Fruit fly (Drosophila melanogaster) Kc167 (cell line): ENCODE measurements around the gene kud.

Source experiments
- Myc ChIP-seq: fragments of >200 bp; optimal IDR thresholded peaks from 2 replicates; lab custom pipeline; 2017; ENCODE audit warnings: missing external identifiers
- Sin3A ChIP-seq: fragments of >200 bp; optimal IDR thresholded peaks from 2 replicates; lab custom pipeline; 2018; ENCODE audit warnings: missing external identifiers
- h ChIP-seq: fragments of >200 bp; optimal IDR thresholded peaks from 3 replicates; lab custom pipeline; 2018; ENCODE audit warnings: missing external identifiers
- insv ChIP-seq: fragments of >200 bp; optimal IDR thresholded peaks from 3 replicates; lab custom pipeline; 2018; ENCODE audit warnings: missing external identifiers
- psq ChIP-seq: fragments of >200 bp; optimal IDR thresholded peaks from 2 replicates; lab custom pipeline; 2017; ENCODE audit warnings: missing external identifiers
- ttk ChIP-seq: sonication (Bioruptor generic); optimal IDR thresholded peaks from 2 replicates; lab custom pipeline; 2017; ENCODE audit warnings: missing external identifiers

Gene kud

dm6 chr3L:16840540-16840939 lies 4.3 kb downstream of the kud start:
- no peak for TF ChIP-seq insv

- no peak for TF ChIP-seq h (lab: Kevin White, UChicago)
- no peak for TF ChIP-seq psq (lab: Kevin White, UChicago)
- TF ChIP-seq ttk: no peak
- no peak for TF ChIP-seq Myc (lab: Kevin White, UChicago)
These were observed 8.1 kb downstream of the kud start for dm6 chr3L:16836732-16837131.

- TF ChIP-seq Sin3A (no peak), h (lab: Kevin White, UChicago) (no peak), insv (no peak), Myc (lab: Kevin White, UChicago) (no peak), ttk (no peak), psq (lab: Kevin White, UChicago) (no peak)
These were observed 14.8 kb downstream of the kud start for dm6 chr3L:16829983-16830382.

- TF ChIP-seq ttk (no peak), Sin3A (no peak), insv (no peak), psq (lab: Kevin White, UChicago) (no peak), Myc (lab: Kevin White, UChicago) (no peak), h (lab: Kevin White, UChicago) (no peak)
These were observed 15.8 kb downstream of the kud start, which contains the start of gene CG13024 for dm6 chr3L:16828967-16829366. Gene CG13024, minus strand, starts transcription at chr3L:16829074.

- TF ChIP-seq Sin3A (no peak), ttk (no peak), Myc (lab: Kevin White, UChicago) (no peak), h (lab: Kevin White, UChicago) (no peak), insv (no peak), psq (lab: Kevin White, UChicago) (no peak)
These were observed 19.6 kb downstream of the kud start for dm6 chr3L:16825195-16825594.

dm6 chr3L:16824725-16825124 lies 20.1 kb downstream of the kud start:
- TF ChIP-seq Sin3A: no peak
- TF ChIP-seq h (lab: Kevin White, UChicago): no peak
- TF ChIP-seq psq (lab: Kevin White, UChicago): no peak
- TF ChIP-seq insv: no peak
- TF ChIP-seq Myc (lab: Kevin White, UChicago): no peak
- TF ChIP-seq ttk: no peak

dm6 chr3L:16818063-16818462 lies 26.7 kb downstream of the kud start:
- TF ChIP-seq ttk: no peak
- TF ChIP-seq Sin3A: no peak
- no peak for TF ChIP-seq h (lab: Kevin White, UChicago)
- TF ChIP-seq Myc (lab: Kevin White, UChicago): no peak
- no peak for TF ChIP-seq psq (lab: Kevin White, UChicago)
- TF ChIP-seq insv: no peak

dm6 chr3L:16813984-16814383 lies 30.8 kb downstream of the kud start:
- TF ChIP-seq ttk (no peak), Myc (lab: Kevin White, UChicago) (no peak), h (lab: Kevin White, UChicago) (no peak), insv (no peak), Sin3A (no peak), psq (lab: Kevin White, UChicago) (no peak)

dm6 chr3L:16811908-16812307 lies 32.9 kb downstream of the kud start:
- no peak for TF ChIP-seq insv
- TF ChIP-seq psq (lab: Kevin White, UChicago): no peak
- TF ChIP-seq h (lab: Kevin White, UChicago): no peak
- TF ChIP-seq ttk: no peak
- no peak for TF ChIP-seq Myc (lab: Kevin White, UChicago)

dm6 chr3L:16810512-16810911 lies 34.3 kb downstream of the kud start:
- TF ChIP-seq Sin3A: no peak
- no peak for TF ChIP-seq insv
- no peak for TF ChIP-seq ttk
- TF ChIP-seq Myc (lab: Kevin White, UChicago): no peak
- TF ChIP-seq h (lab: Kevin White, UChicago): no peak
- TF ChIP-seq psq (lab: Kevin White, UChicago): no peak

dm6 chr3L:16808139-16808538 lies 36.7 kb downstream of the kud start:
- TF ChIP-seq insv: no peak
- TF ChIP-seq Sin3A: no peak
- TF ChIP-seq psq (lab: Kevin White, UChicago): no peak
- no peak for TF ChIP-seq Myc (lab: Kevin White, UChicago)
- TF ChIP-seq ttk: no peak

dm6 chr3L:16807558-16807957 lies 37.2 kb downstream of the kud start, which contains the start of gene CG9674:
Gene CG9674, minus strand, starts transcription at chr3L:16807731.
- no peak for TF ChIP-seq h (lab: Kevin White, UChicago)
- TF ChIP-seq insv: no peak
- TF ChIP-seq Myc (lab: Kevin White, UChicago): no peak
- no peak for TF ChIP-seq psq (lab: Kevin White, UChicago)
- TF ChIP-seq Sin3A: no peak
- TF ChIP-seq ttk: no peak

- no peak for TF ChIP-seq insv
- no peak for TF ChIP-seq h (lab: Kevin White, UChicago)
- no peak for TF ChIP-seq psq (lab: Kevin White, UChicago)
- no peak for TF ChIP-seq ttk
- TF ChIP-seq Myc (lab: Kevin White, UChicago): no peak
- no peak for TF ChIP-seq Sin3A
These were observed 37.9 kb downstream of the kud start for dm6 chr3L:16806823-16807325.
